Fruit fly (Drosophila melanogaster) whole organism, wandering third instar larva: ENCODE results near the gene PIG-C.

Experiments
- Abd-B ChIP-seq: fragments of >200 bp; optimal IDR thresholded peaks from 2 replicates; lab custom pipeline; 2017; ENCODE audit warnings: missing biosample characterization, missing genetic modification characterization
- Hr78 ChIP-seq: fragments of >200 bp; optimal IDR thresholded peaks from 2 replicates; lab custom pipeline; 2017; ENCODE audit warnings: missing biosample characterization, missing genetic modification characterization
- OdsH ChIP-seq: fragments of 200-800 bp; sonication (Bioruptor generic); optimal IDR thresholded peaks from 2 replicates; lab custom pipeline; 2016; ENCODE audit warnings: missing biosample characterization, mild to moderate bottlenecking, missing genetic modification characterization
- dmrt93B ChIP-seq: fragments of 200-800 bp; sonication (Bioruptor generic); optimal IDR thresholded peaks from 2 replicates; lab custom pipeline; 2018; ENCODE audit warnings: missing biosample characterization, mild to moderate bottlenecking, missing genetic modification characterization
- dsf ChIP-seq: sonication (Bioruptor generic); optimal IDR thresholded peaks from 2 replicates; lab custom pipeline; 2016; ENCODE audit warnings: missing biosample characterization, missing genetic modification characterization, borderline replicate concordance
- fru ChIP-seq: fragments of 200-800 bp; sonication (Bioruptor generic); optimal IDR thresholded peaks from 3 replicates; lab custom pipeline; 2016; ENCODE audit warnings: missing biosample characterization, mild to moderate bottlenecking, missing genetic modification characterization
- pan ChIP-seq: fragments of >200 bp; optimal IDR thresholded peaks from 2 replicates; lab custom pipeline; 2017
- psq ChIP-seq: fragments of 200-800 bp; sonication (Bioruptor generic); optimal IDR thresholded peaks from 3 replicates; lab custom pipeline; 2017; ENCODE audit warnings: missing biosample characterization, mild to moderate bottlenecking, missing genetic modification characterization, moderate library complexity

DNA sequence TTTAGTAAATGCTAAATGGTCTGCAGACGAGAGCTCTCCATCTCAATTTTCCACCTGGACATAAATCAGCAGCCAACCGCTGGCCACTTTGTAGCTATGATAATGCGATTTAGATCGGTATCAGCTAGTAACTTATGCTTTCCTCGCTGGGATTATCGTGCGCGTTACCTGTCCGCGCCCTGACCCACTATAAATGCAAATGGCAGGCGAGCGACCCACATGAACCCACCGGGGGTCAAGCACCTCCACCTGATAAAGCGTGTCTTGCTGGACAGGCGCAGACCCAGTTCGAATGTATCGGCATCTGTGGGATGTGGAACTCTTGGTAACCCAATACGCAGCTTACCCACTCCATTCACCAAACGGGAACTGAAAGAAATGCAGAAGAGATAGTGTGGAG lies 34.3 kb upstream of the PIG-C start:
- TF ChIP-seq Hr78 (GFP tag; lab: Kevin White, UChicago) (no peak), fru (GFP tag; lab: Kevin White, UChicago) (no peak), pan (lab: Kevin White, UChicago) (no peak), dsf (GFP tag; lab: Kevin White, UChicago) (no peak), dmrt93B (GFP tag; lab: Kevin White, UChicago) (no peak), OdsH (GFP tag; lab: Kevin White, UChicago) (no peak), Abd-B (no peak), psq (no peak)
